Fruit fly (Drosophila melanogaster): ENCODE measurements around the gene MED14.

DNA sequence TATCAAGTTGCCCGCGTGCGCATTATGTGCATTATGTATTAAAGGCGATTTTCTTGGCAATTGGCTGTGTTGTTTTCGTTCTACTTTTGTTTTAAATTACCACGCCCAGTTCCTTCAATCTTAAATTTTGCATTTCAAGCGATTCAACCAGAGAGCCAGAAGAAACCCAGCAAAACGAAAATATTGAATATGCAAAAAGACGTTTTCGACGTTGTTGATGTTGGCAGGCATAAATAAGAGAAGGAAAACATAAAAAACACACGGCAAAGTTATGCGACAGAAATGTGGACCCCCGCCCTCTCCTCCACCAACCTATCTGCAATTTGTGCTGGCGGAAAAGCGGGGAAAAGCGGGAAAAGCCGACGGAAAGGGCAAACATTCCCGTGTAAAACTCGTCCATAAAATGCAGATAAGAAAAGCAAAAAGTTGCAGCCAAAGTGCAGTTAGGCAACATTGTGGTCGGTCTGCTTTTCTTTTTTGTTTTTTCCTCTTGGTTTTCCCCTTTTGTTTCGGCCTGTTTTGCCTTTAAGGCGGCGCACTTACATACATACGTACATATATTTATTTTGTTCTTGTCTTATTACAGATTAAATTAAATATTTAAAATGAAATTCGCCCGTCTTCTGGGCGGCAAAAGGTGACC is 37.0 kb upstream of the MED14 start:
- TF ChIP-seq ttk (optimal IDR thresholded peaks at IDR 0.05) = no peak
- no peak for TF ChIP-seq h (optimal IDR thresholded peaks at IDR 0.05)
- TF ChIP-seq Sin3A (optimal IDR thresholded peaks at IDR 0.05) = no peak
- no peak for TF ChIP-seq psq (optimal IDR thresholded peaks at IDR 0.05)
